Worm (Caenorhabditis elegans) whole organism, L4 larva: ENCODE results near the gene efk-1.

Experiments
- Y105C5A.15 ChIP-seq: fragments of 200-800 bp; sonication (Bioruptor generic); IDR thresholded peaks from 2 replicates; pipeline ENCODE4 v1.3.6; 2022; ENCODE audit warnings: missing genetic modification characterization, missing compliant biosample characterization
- Y48G9A.11 ChIP-seq: fragments of 200-800 bp; sonication (Bioruptor generic); IDR thresholded peaks from 2 replicates; pipeline ENCODE4 v1.3.6; 2022; ENCODE audit warnings: missing genetic modification reagents, missing genetic modification characterization, missing compliant biosample characterization
- ZK337.2 ChIP-seq: fragments of 200-800 bp; sonication (Bioruptor generic); IDR thresholded peaks from 2 replicates; pipeline ENCODE4 v1.3.6; 2022; ENCODE audit warnings: missing genetic modification reagents, missing genetic modification characterization, missing compliant biosample characterization
- aha-1 ChIP-seq: fragments of 150-350 bp; peaks from one replicate; lab custom pipeline; 2014; ENCODE audit warnings: missing biosample characterization, missing genetic modification characterization
- ceh-20 ChIP-seq: fragments of 200-800 bp; sonication (Bioruptor generic); IDR thresholded peaks from 2 replicates; pipeline ENCODE4 v1.3.6; 2022; ENCODE audit warnings: missing genetic modification reagents, missing genetic modification characterization, missing compliant biosample characterization
- ceh-44 ChIP-seq: fragments of 200-800 bp; sonication (Bioruptor generic); IDR thresholded peaks from 2 replicates; pipeline ENCODE4 v1.3.6; 2022; ENCODE audit warnings: missing genetic modification reagents, missing genetic modification characterization, missing compliant biosample characterization
- ces-1 ChIP-seq: fragments of 150-350 bp; sonication (generic microtip); optimal IDR thresholded peaks from 4 replicates; lab custom pipeline; 2014; ENCODE audit warnings: missing biosample characterization, missing genetic modification reagents, missing genetic modification characterization
- ctbp-1 ChIP-seq: fragments of 200-800 bp; sonication (Bioruptor generic); IDR thresholded peaks from 2 replicates; pipeline ENCODE4 v1.3.6; 2022; ENCODE audit warnings: missing genetic modification reagents, missing genetic modification characterization, missing compliant biosample characterization
- daf-12 ChIP-seq: fragments of 150-350 bp; optimal IDR thresholded peaks from 2 replicates; lab custom pipeline; 2014; ENCODE audit warnings: missing biosample characterization, missing genetic modification reagents, missing genetic modification characterization
- daf-16 ChIP-seq, 3 experiments: sonication (generic microtip); optimal IDR thresholded peaks; 2 replicates each; lab custom pipeline; 2016 to 2017; ENCODE audit warnings: missing genetic modification characterization in 3 of 3, missing genetic modification reagents in 3 of 3, mild to moderate bottlenecking in 2 of 3, missing compliant biosample characterization in 2 of 3, missing biosample characterization in 1 of 3, moderate library complexity in 1 of 3
- daf-19 ChIP-seq: fragments of 200-800 bp; sonication (Bioruptor generic); conservative IDR thresholded peaks from 2 replicates; pipeline ENCODE4 v1.3.6; 2022; ENCODE audit warnings: missing genetic modification characterization, missing compliant biosample characterization
- dmd-8 ChIP-seq: fragments of 200-800 bp; sonication (Bioruptor generic); IDR thresholded peaks from 2 replicates; pipeline ENCODE4 v1.3.6; 2022; ENCODE audit warnings: missing genetic modification characterization, missing compliant biosample characterization
- dmd-9 ChIP-seq: fragments of 200-800 bp; sonication (Bioruptor generic); IDR thresholded peaks from 2 replicates; pipeline ENCODE4 v1.3.6; 2022; ENCODE audit warnings: missing genetic modification reagents, missing genetic modification characterization, missing compliant biosample characterization
- dpl-1 ChIP-seq: fragments of 150-350 bp; optimal IDR thresholded peaks from 2 replicates; lab custom pipeline; 2014; ENCODE audit warnings: missing biosample characterization, missing genetic modification reagents, missing genetic modification characterization
- dve-1 ChIP-seq: sonication (generic microtip); optimal IDR thresholded peaks from 2 replicates; lab custom pipeline; 2017; ENCODE audit warnings: antibody characterized with exemption, mild to moderate bottlenecking, missing genetic modification characterization, missing compliant biosample characterization; ENCODE audit not compliant: insufficient read depth
- egl-27 ChIP-seq: sonication (generic microtip); optimal IDR thresholded peaks from 3 replicates; lab custom pipeline; 2017; ENCODE audit warnings: missing biosample characterization, missing genetic modification reagents, missing genetic modification characterization
- gei-8 ChIP-seq: fragments of 200-800 bp; sonication (Bioruptor generic); optimal IDR thresholded peaks from 2 replicates; lab custom pipeline; 2018; ENCODE audit warnings: mild to moderate bottlenecking, missing genetic modification characterization, missing compliant biosample characterization
- hlh-11 ChIP-seq: fragments of 200-800 bp; sonication (Bioruptor generic); optimal IDR thresholded peaks from 2 replicates; lab custom pipeline; 2018; ENCODE audit warnings: mild to moderate bottlenecking, missing genetic modification characterization, missing compliant biosample characterization
- hmg-1.1 ChIP-seq: fragments of 200-800 bp; sonication (Bioruptor generic); IDR thresholded peaks from 2 replicates; pipeline ENCODE4 v1.3.6; 2022; ENCODE audit warnings: missing genetic modification reagents, missing genetic modification characterization, missing compliant biosample characterization
- lin-29 ChIP-seq: fragments of 200-800 bp; sonication (Bioruptor generic); IDR thresholded peaks from 2 replicates; pipeline ENCODE4 v1.3.6; 2022; ENCODE audit warnings: missing genetic modification reagents, missing genetic modification characterization, missing compliant biosample characterization
- lsy-2 ChIP-seq, 2 experiments: fragments of 150-350 bp in 1 of 2; sonication (generic microtip) in 1 of 2; optimal IDR thresholded peaks; 2 replicates each; lab custom pipeline; 2014 to 2017; ENCODE audit warnings: missing biosample characterization in 2 of 2, missing genetic modification characterization in 2 of 2
- madf-5 ChIP-seq, 2 experiments: fragments of 200-800 bp; sonication (Bioruptor generic); IDR thresholded peaks; 2 replicates each; pipeline ENCODE4 v1.3.6; 2022; ENCODE audit warnings: missing compliant biosample characterization in 2 of 2, missing genetic modification characterization in 2 of 2
- madf-9 ChIP-seq: fragments of 200-800 bp; sonication (Bioruptor generic); conservative IDR thresholded peaks from 2 replicates; pipeline ENCODE4 v1.3.6; 2022; ENCODE audit warnings: missing genetic modification reagents, missing genetic modification characterization, missing compliant biosample characterization
- mdt-29 ChIP-seq: fragments of 200-800 bp; sonication (Bioruptor generic); IDR thresholded peaks from 2 replicates; pipeline ENCODE4 v1.3.6; 2022; ENCODE audit warnings: missing genetic modification reagents, missing genetic modification characterization, missing compliant biosample characterization
- mes-2 ChIP-seq: sonication (generic microtip); optimal IDR thresholded peaks from 2 replicates; lab custom pipeline; 2016; ENCODE audit warnings: missing genotype, mild to moderate bottlenecking, missing genetic modification characterization, missing compliant biosample characterization; ENCODE audit not compliant: poor library complexity, severe bottlenecking
- nhr-10 ChIP-seq: fragments of 150-350 bp; optimal IDR thresholded peaks from 2 replicates; lab custom pipeline; 2014; ENCODE audit warnings: missing biosample characterization, missing genetic modification characterization
- nhr-28 ChIP-seq: fragments of 150-350 bp; optimal IDR thresholded peaks from 2 replicates; lab custom pipeline; 2014; ENCODE audit warnings: missing biosample characterization, missing genetic modification characterization
- nhr-6 ChIP-seq: fragments of 150-350 bp; optimal IDR thresholded peaks from 2 replicates; lab custom pipeline; 2014; ENCODE audit warnings: missing biosample characterization, missing genetic modification characterization
- nhr-77 ChIP-seq: fragments of 150-350 bp; optimal IDR thresholded peaks from 2 replicates; lab custom pipeline; 2014; ENCODE audit warnings: missing biosample characterization, missing genetic modification characterization
- php-3 ChIP-seq: fragments of 200-800 bp; sonication (Bioruptor generic); IDR thresholded peaks from 2 replicates; pipeline ENCODE4 v1.3.6; 2022; ENCODE audit warnings: missing genetic modification reagents, missing genetic modification characterization, missing compliant biosample characterization
- rbr-2 ChIP-seq: sonication (generic microtip); optimal IDR thresholded peaks from 2 replicates; lab custom pipeline; 2016; ENCODE audit warnings: missing genotype, missing genetic modification characterization, missing compliant biosample characterization
- sdz-12 ChIP-seq: fragments of 200-800 bp; sonication (Bioruptor generic); optimal IDR thresholded peaks from 2 replicates; lab custom pipeline; 2018; ENCODE audit warnings: mild to moderate bottlenecking, missing genetic modification characterization, missing compliant biosample characterization
- snpc-4 ChIP-seq: fragments of 150-350 bp; optimal IDR thresholded peaks from 2 replicates; lab custom pipeline; 2014; ENCODE audit warnings: missing biosample characterization, missing genetic modification characterization
- spr-1 ChIP-seq: sonication (generic microtip); optimal IDR thresholded peaks from 2 replicates; lab custom pipeline; 2016; ENCODE audit warnings: mild to moderate bottlenecking, missing genetic modification characterization, missing compliant biosample characterization
- spr-3 ChIP-seq: fragments of 200-800 bp; sonication (Bioruptor generic); optimal IDR thresholded peaks from 2 replicates; lab custom pipeline; 2018; ENCODE audit warnings: mild to moderate bottlenecking, missing genetic modification characterization, missing compliant biosample characterization
- tra-1 ChIP-seq: fragments of 200-800 bp; sonication (Bioruptor generic); IDR thresholded peaks from 2 replicates; pipeline ENCODE4 v1.3.6; 2022; ENCODE audit warnings: missing genetic modification reagents, missing genetic modification characterization, missing compliant biosample characterization
- unc-130 ChIP-seq: sonication (generic microtip); optimal IDR thresholded peaks from 2 replicates; lab custom pipeline; 2016; ENCODE audit warnings: missing genetic modification reagents, missing genetic modification characterization, missing compliant biosample characterization
- unc-39 ChIP-seq: sonication (generic microtip); optimal IDR thresholded peaks from 2 replicates; lab custom pipeline; 2017; ENCODE audit warnings: missing biosample characterization, missing genetic modification characterization
- zag-1 ChIP-seq: fragments of 150-350 bp; optimal IDR thresholded peaks from 2 replicates; lab custom pipeline; 2014; ENCODE audit warnings: missing biosample characterization, missing genetic modification characterization
- ztf-11 ChIP-seq: fragments of 150-350 bp; optimal IDR thresholded peaks from 2 replicates; lab custom pipeline; 2014; ENCODE audit warnings: missing biosample characterization, missing genetic modification characterization
- ztf-7 ChIP-seq: fragments of 150-350 bp; optimal IDR thresholded peaks from 2 replicates; lab custom pipeline; 2014; ENCODE audit warnings: missing biosample characterization, missing genetic modification characterization

The efk-1 gene

ce11 chrIII:6149467-6150072, 18.8 kb downstream of the efk-1 start, which contains the start of the genes wht-7 and Y42G9A.1 (continued):
- TF ChIP-seq sdz-12 (GFP tag; lab: Kevin White, UChicago) = no peak
- TF ChIP-seq dmd-9 (GFP tag; lab: Robert Waterston, UW) = no peak
- no peak for TF ChIP-seq ztf-7
- TF ChIP-seq spr-3 = no peak
- TF ChIP-seq dmd-8 (GFP tag; lab: Robert Waterston, UW) = no peak
- TF ChIP-seq tra-1 (GFP tag; lab: Robert Waterston, UW) = no peak
- no peak for TF ChIP-seq nhr-77
- no peak for TF ChIP-seq nhr-10 (tag; lab: Kevin White, UChicago)
- no peak for TF ChIP-seq ztf-11
- no peak for TF ChIP-seq ces-1 (GFP tag; lab: Kevin White, UChicago)
- TF ChIP-seq lsy-2 (tag; optimal IDR thresholded peaks at IDR 0.05; lab: Kevin White, UChicago) = peak in 1 of 2 experiments; percentile 5
- TF ChIP-seq snpc-4 = no peak
- TF ChIP-seq lin-29 (GFP tag; lab: Robert Waterston, UW) = no peak
- no peak for TF ChIP-seq aha-1 (tag; lab: Kevin White, UChicago)
- TF ChIP-seq zag-1 (tag; lab: Kevin White, UChicago) = no peak
- TF ChIP-seq hlh-11 (tag; lab: Kevin White, UChicago) = peak; percentile 71
- TF ChIP-seq egl-27 = no peak
- TF ChIP-seq nhr-6 (tag; lab: Kevin White, UChicago) = no peak
- no peak for TF ChIP-seq unc-39 (tag; lab: Kevin White, UChicago)
- TF ChIP-seq nhr-28 (tag; lab: Kevin White, UChicago) = peak; percentile 24
- 0 out of 2 replicates have a peak, but pooled peaks have one; percentile 46 for TF ChIP-seq php-3
- no peak for TF ChIP-seq hmg-1.1
- no peak for TF ChIP-seq Y105C5A.15 (GFP tag; lab: Robert Waterston, UW)
- TF ChIP-seq rbr-2 (tag; lab: Kevin White, UChicago) = no peak
- TF ChIP-seq Y48G9A.11 = peak; percentile 42; the same call in 1 of the 2 replicates
- TF ChIP-seq daf-12 (tag; lab: Kevin White, UChicago) = no peak
- TF ChIP-seq daf-19 (GFP tag; lab: Robert Waterston, UW) = no peak
- no peak for TF ChIP-seq madf-5 (GFP tag; IDR thresholded peaks at IDR 0.05; lab: Robert Waterston, UW)
- TF ChIP-seq madf-9 (GFP tag; lab: Robert Waterston, UW) = no peak
- TF ChIP-seq ctbp-1 = no peak
- peak; percentile 68 for TF ChIP-seq dve-1 (tag; lab: Kevin White, UChicago)
- TF ChIP-seq dpl-1 (GFP tag; lab: Kevin White, UChicago) = no peak
- no peak for TF ChIP-seq ZK337.2 (GFP tag; lab: Robert Waterston, UW)
- no peak for TF ChIP-seq ceh-44 (GFP tag; lab: Robert Waterston, UW)
- TF ChIP-seq mes-2 (tag; lab: Kevin White, UChicago) = no peak
- TF ChIP-seq ceh-20 (GFP tag; lab: Robert Waterston, UW) = no peak
- no peak for TF ChIP-seq unc-130
- TF ChIP-seq gei-8 (GFP tag; lab: Kevin White, UChicago) = no peak
- TF ChIP-seq spr-1 (tag; lab: Kevin White, UChicago) = no peak

- TF ChIP-seq daf-16 (GFP tag; optimal IDR thresholded peaks at IDR 0.05; lab: Kevin White, UChicago) (no peak), daf-16 (tag; optimal IDR thresholded peaks at IDR 0.05; lab: Kevin White, UChicago) (peak; percentile 41), mdt-29 (no peak)
Measured at ce11 chrIII:6148684-6149083, 19.7 kb downstream of the efk-1 start.
